Worm (Caenorhabditis elegans) whole organism, L4/young adult: ENCODE results near the gene epg-9.

Experiments used
- W03F9.2 ChIP-seq: fragments of 150-350 bp; optimal IDR thresholded peaks from 2 replicates; lab custom pipeline; 2014; ENCODE audit warnings: missing biosample characterization, missing genetic modification characterization
- him-1 ChIP-seq: sonication (generic microtip); optimal IDR thresholded peaks from 2 replicates; lab custom pipeline; 2016; ENCODE audit warnings: missing genotype, missing genetic modification reagents, missing genetic modification characterization, missing compliant biosample characterization

DNA sequence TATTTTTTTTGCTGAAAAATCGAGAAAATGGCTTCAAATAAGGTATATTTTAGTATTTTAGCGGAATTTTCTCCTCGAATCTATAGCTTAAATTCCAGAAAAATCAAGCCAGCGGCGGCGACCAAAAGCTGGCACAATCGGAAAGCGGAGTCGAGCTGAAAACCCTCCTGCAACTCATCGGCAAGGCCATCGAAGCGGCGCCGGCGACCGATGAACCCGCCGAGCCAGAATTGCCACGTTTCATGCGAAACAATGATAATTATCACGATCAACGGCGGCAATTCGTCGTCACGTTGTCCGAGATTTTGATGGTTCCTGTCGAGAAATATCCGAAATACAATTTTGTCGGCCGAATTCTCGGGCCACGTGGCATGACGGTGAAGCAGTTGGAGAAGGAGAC lies 9.5 kb downstream of the epg-9 start, which contains the start of gene Y69A2AR.32:
- no peak for TF ChIP-seq him-1
- no peak for TF ChIP-seq W03F9.2 (tag; lab: Kevin White, UChicago)
